Fruit fly (Drosophila melanogaster) whole organism, embryonic: ENCODE measurements around the gene Tfb4.
A peak's percentile ranks its signal among the peaks of the same experiment; 100 is the strongest.

ENCODE experiments used
- Adf1 ChIP-seq: fragments of 200-800 bp; sonication (Bioruptor generic); IDR thresholded peaks from 2 replicates; pipeline ENCODE4 v1.3.6; 2022; ENCODE audit warnings: missing biosample characterization, missing genetic modification characterization
- CG11247 ChIP-seq: fragments of 200-800 bp; sonication (Bioruptor generic); IDR thresholded peaks from 2 replicates; pipeline ENCODE4 v1.3.6; 2022; ENCODE audit warnings: missing biosample characterization, missing genetic modification characterization
- CG13123 ChIP-seq: fragments of 200-800 bp; sonication (Bioruptor generic); optimal IDR thresholded peaks from 2 replicates; lab custom pipeline; 2016; ENCODE audit warnings: missing biosample characterization, missing genetic modification characterization
- CG14860 ChIP-seq: fragments of 200-800 bp; sonication (Bioruptor generic); IDR thresholded peaks from 3 replicates; pipeline ENCODE4 v1.3.6; 2022; ENCODE audit warnings: missing biosample characterization, missing genetic modification characterization; ENCODE audit not compliant: partially characterized antibody
- CG17829 ChIP-seq: fragments of 200-800 bp; optimal IDR thresholded peaks from 2 replicates; lab custom pipeline; 2019; ENCODE audit warnings: missing biosample characterization, mild to moderate bottlenecking, missing genetic modification characterization, moderate library complexity
- CG18619 ChIP-seq: fragments of 200-800 bp; sonication (Bioruptor generic); optimal IDR thresholded peaks from 3 replicates; lab custom pipeline; 2017; ENCODE audit warnings: missing biosample characterization, mild to moderate bottlenecking, missing genetic modification characterization
- CG2875 ChIP-seq: fragments of 200-800 bp; sonication (Bioruptor generic); optimal IDR thresholded peaks from 2 replicates; lab custom pipeline; 2017; ENCODE audit warnings: missing biosample characterization, mild to moderate bottlenecking, missing genetic modification characterization, missing genetic modification reagents
- CG2889 ChIP-seq: fragments of 200-800 bp; sonication (Bioruptor generic); IDR thresholded peaks from 3 replicates; pipeline ENCODE4 v1.3.6; 2022; ENCODE audit warnings: missing biosample characterization, missing genetic modification characterization
- CG3995 ChIP-seq: fragments of 200-800 bp; sonication (Bioruptor generic); optimal IDR thresholded peaks from 3 replicates; lab custom pipeline; 2016; ENCODE audit warnings: missing biosample characterization, missing genetic modification characterization
- CG42726 ChIP-seq: fragments of 200-800 bp; sonication (Bioruptor generic); IDR thresholded peaks from 2 replicates; pipeline ENCODE4 v1.3.6; 2022; ENCODE audit warnings: missing biosample characterization, missing genetic modification characterization; ENCODE audit not compliant: partially characterized antibody
- CG4730 ChIP-seq: fragments of 200-800 bp; sonication (Bioruptor generic); IDR thresholded peaks from 2 replicates; pipeline ENCODE4 v1.3.6; 2022; ENCODE audit warnings: missing biosample characterization, missing genetic modification characterization
- CG6175 ChIP-seq: fragments of 200-800 bp; sonication (Bioruptor generic); IDR thresholded peaks from 3 replicates; pipeline ENCODE4 v1.3.6; 2022; ENCODE audit warnings: missing biosample characterization, missing genetic modification characterization
- CG7357 ChIP-seq: fragments of 200-800 bp; sonication (Bioruptor generic); IDR thresholded peaks from 3 replicates; pipeline ENCODE4 v1.3.6; 2022; ENCODE audit warnings: missing biosample characterization, missing genetic modification characterization
- CG7987 ChIP-seq: fragments of 200-800 bp; sonication (Bioruptor generic); optimal IDR thresholded peaks from 2 replicates; lab custom pipeline; 2018; ENCODE audit warnings: missing biosample characterization, mild to moderate bottlenecking, missing genetic modification characterization, moderate library complexity
- CG9797 ChIP-seq: fragments of 200-800 bp; sonication (Bioruptor generic); optimal IDR thresholded peaks from 3 replicates; lab custom pipeline; 2018; ENCODE audit warnings: missing biosample characterization, mild to moderate bottlenecking, missing genetic modification characterization
- Dip3 ChIP-seq: fragments of 200-800 bp; sonication (Bioruptor generic); optimal IDR thresholded peaks from 3 replicates; lab custom pipeline; 2016; ENCODE audit warnings: missing biosample characterization, missing genetic modification characterization
- Eip74EF ChIP-seq, 2 experiments: fragments of 200-800 bp in 1 of 2; fragments of >200 bp in 1 of 2; sonication (Bioruptor generic) in 1 of 2; optimal IDR thresholded peaks; 2 replicates each; lab custom pipeline; 2017 to 2019; ENCODE audit warnings: missing biosample characterization in 2 of 2, missing genetic modification characterization in 2 of 2, mild to moderate bottlenecking in 1 of 2, moderate library complexity in 1 of 2
- Ets65A ChIP-seq: fragments of 200-800 bp; sonication (Bioruptor generic); peaks from one replicate; lab custom pipeline; 2016; ENCODE audit warnings: missing biosample characterization, missing genetic modification characterization
- Gsc ChIP-seq: fragments of 200-800 bp; sonication (Bioruptor generic); IDR thresholded peaks from 2 replicates; pipeline ENCODE4 v1.3.6; 2022; ENCODE audit warnings: missing biosample characterization, missing genetic modification characterization
- HmgZ ChIP-seq: fragments of 200-800 bp; sonication (Bioruptor generic); optimal IDR thresholded peaks from 2 replicates; lab custom pipeline; 2018; ENCODE audit warnings: missing biosample characterization, mild to moderate bottlenecking, missing genetic modification characterization
- Hsf ChIP-seq: fragments of 200-800 bp; sonication (Bioruptor generic); optimal IDR thresholded peaks from 3 replicates; lab custom pipeline; 2016; ENCODE audit warnings: missing biosample characterization, missing genetic modification characterization
- MTF-1 ChIP-seq: fragments of 200-800 bp; sonication (Bioruptor generic); optimal IDR thresholded peaks from 2 replicates; lab custom pipeline; 2018; ENCODE audit warnings: missing biosample characterization, mild to moderate bottlenecking, missing genetic modification characterization, borderline replicate concordance
- Mes4 ChIP-seq: fragments of 200-800 bp; sonication (Bioruptor generic); optimal IDR thresholded peaks from 2 replicates; lab custom pipeline; 2016; ENCODE audit warnings: missing biosample characterization, missing genetic modification characterization
- Nf-YA ChIP-seq: fragments of 200-800 bp; sonication (Bioruptor generic); IDR thresholded peaks from 2 replicates; pipeline ENCODE4 v1.3.6; 2022; ENCODE audit warnings: missing biosample characterization, missing genetic modification characterization
- Opbp ChIP-seq: fragments of 200-800 bp; sonication (Bioruptor generic); IDR thresholded peaks from 3 replicates; pipeline ENCODE4 v1.3.6; 2022; ENCODE audit warnings: missing biosample characterization, missing genetic modification characterization; ENCODE audit not compliant: partially characterized antibody
- Ptx1 ChIP-seq: fragments of 200-800 bp; sonication (Bioruptor generic); IDR thresholded peaks from 2 replicates; pipeline ENCODE4 v1.3.6; 2022; ENCODE audit warnings: missing biosample characterization, missing genetic modification characterization
- bbx ChIP-seq: fragments of 200-800 bp; sonication (Bioruptor generic); IDR thresholded peaks from 2 replicates; pipeline ENCODE4 v1.3.6; 2022; ENCODE audit warnings: missing biosample characterization, missing genetic modification characterization; ENCODE audit not compliant: partially characterized antibody
- bigmax ChIP-seq: fragments of 200-800 bp; sonication (Bioruptor generic); optimal IDR thresholded peaks from 2 replicates; lab custom pipeline; 2018; ENCODE audit warnings: missing biosample characterization, mild to moderate bottlenecking, missing genetic modification characterization
- cg ChIP-seq: fragments of 200-800 bp; sonication (Bioruptor generic); optimal IDR thresholded peaks from 3 replicates; lab custom pipeline; 2019; ENCODE audit warnings: missing biosample characterization, mild to moderate bottlenecking, missing genetic modification characterization, moderate library complexity
- crc ChIP-seq: fragments of 200-800 bp; sonication (Bioruptor generic); optimal IDR thresholded peaks from 2 replicates; lab custom pipeline; 2016; ENCODE audit warnings: missing biosample characterization, missing genetic modification characterization
- disco-r ChIP-seq: fragments of 200-800 bp; sonication (Bioruptor generic); optimal IDR thresholded peaks from 2 replicates; lab custom pipeline; 2016; ENCODE audit warnings: missing biosample characterization, missing genetic modification characterization
- eyg ChIP-seq: fragments of 200-800 bp; sonication (Bioruptor generic); optimal IDR thresholded peaks from 3 replicates; lab custom pipeline; 2016; ENCODE audit warnings: missing biosample characterization, missing genetic modification characterization
- fd64A ChIP-seq: fragments of 200-800 bp; sonication (Bioruptor generic); optimal IDR thresholded peaks from 3 replicates; lab custom pipeline; 2018; ENCODE audit warnings: missing biosample characterization, mild to moderate bottlenecking, missing genetic modification characterization
- fd96Cb ChIP-seq: fragments of 200-800 bp; sonication (Bioruptor generic); optimal IDR thresholded peaks from 2 replicates; lab custom pipeline; 2018; ENCODE audit warnings: missing biosample characterization, mild to moderate bottlenecking, missing genetic modification characterization, moderate library complexity
- ftz-f1 ChIP-seq: fragments of 200-800 bp; sonication (Bioruptor generic); optimal IDR thresholded peaks from 2 replicates; lab custom pipeline; 2016; ENCODE audit warnings: missing biosample characterization, missing genetic modification characterization
- gem ChIP-seq: fragments of 200-800 bp; sonication (Bioruptor generic); optimal IDR thresholded peaks from 2 replicates; lab custom pipeline; 2019; ENCODE audit warnings: missing biosample characterization, mild to moderate bottlenecking, missing genetic modification characterization, moderate library complexity
- grn ChIP-seq: fragments of 200-800 bp; sonication (Bioruptor generic); optimal IDR thresholded peaks from 3 replicates; lab custom pipeline; 2017; ENCODE audit warnings: missing biosample characterization, missing genetic modification characterization
- ind ChIP-seq: fragments of 200-800 bp; sonication (Bioruptor generic); optimal IDR thresholded peaks from 3 replicates; lab custom pipeline; 2016; ENCODE audit warnings: missing biosample characterization, missing genetic modification characterization
- jing ChIP-seq: fragments of 200-800 bp; sonication (Bioruptor generic); optimal IDR thresholded peaks from 2 replicates; lab custom pipeline; 2018; ENCODE audit warnings: missing biosample characterization, mild to moderate bottlenecking, missing genetic modification characterization
- kay ChIP-seq: fragments of 200-800 bp; sonication (Bioruptor generic); optimal IDR thresholded peaks from 2 replicates; lab custom pipeline; 2016; ENCODE audit warnings: missing biosample characterization, missing genetic modification characterization
- klu ChIP-seq: fragments of 200-800 bp; sonication (Bioruptor generic); IDR thresholded peaks from 2 replicates; pipeline ENCODE4 v1.3.6; 2022; ENCODE audit warnings: missing biosample characterization, missing genetic modification characterization
- otp ChIP-seq: fragments of 200-800 bp; sonication (Bioruptor generic); IDR thresholded peaks from 3 replicates; pipeline ENCODE4, ENCODE4 v1.3.6; 2022; ENCODE audit warnings: missing biosample characterization, missing genetic modification characterization
- prd ChIP-seq, 3 experiments: fragments of >200 bp in 2 of 3; fragments of 200-800 bp in 1 of 3; sonication (Bioruptor generic) in 1 of 3; optimal IDR thresholded peaks in 2 of 3; IDR thresholded peaks in 1 of 3; 2 replicates in 2 of 3; 3 replicates in 1 of 3; pipeline versions ENCODE4 v1.3.6 to Lab custom; 2017 to 2022; ENCODE audit warnings: missing biosample characterization in 1 of 3, missing genetic modification characterization in 1 of 3
- ro ChIP-seq: fragments of 200-800 bp; sonication (Bioruptor generic); IDR thresholded peaks from 2 replicates; pipeline ENCODE4 v1.3.6; 2022; ENCODE audit warnings: missing biosample characterization, missing genetic modification characterization
- so ChIP-seq: fragments of 200-800 bp; sonication (Bioruptor generic); IDR thresholded peaks from 3 replicates; pipeline ENCODE4 v1.3.6; 2022; ENCODE audit warnings: missing biosample characterization, missing genetic modification characterization
- trem ChIP-seq: fragments of 200-800 bp; optimal IDR thresholded peaks from 3 replicates; lab custom pipeline; 2019; ENCODE audit warnings: missing biosample characterization, mild to moderate bottlenecking, missing genetic modification characterization, moderate library complexity
- vvl ChIP-seq: fragments of 200-800 bp; sonication (Bioruptor generic); IDR thresholded peaks from 2 replicates; pipeline ENCODE4 v1.3.6; 2022; ENCODE audit warnings: missing biosample characterization, missing genetic modification characterization
- zf30C ChIP-seq: fragments of 200-800 bp; sonication (Bioruptor generic); optimal IDR thresholded peaks from 3 replicates; lab custom pipeline; 2018; ENCODE audit warnings: missing biosample characterization, mild to moderate bottlenecking, missing genetic modification characterization

Tfb4 gene

DNA sequence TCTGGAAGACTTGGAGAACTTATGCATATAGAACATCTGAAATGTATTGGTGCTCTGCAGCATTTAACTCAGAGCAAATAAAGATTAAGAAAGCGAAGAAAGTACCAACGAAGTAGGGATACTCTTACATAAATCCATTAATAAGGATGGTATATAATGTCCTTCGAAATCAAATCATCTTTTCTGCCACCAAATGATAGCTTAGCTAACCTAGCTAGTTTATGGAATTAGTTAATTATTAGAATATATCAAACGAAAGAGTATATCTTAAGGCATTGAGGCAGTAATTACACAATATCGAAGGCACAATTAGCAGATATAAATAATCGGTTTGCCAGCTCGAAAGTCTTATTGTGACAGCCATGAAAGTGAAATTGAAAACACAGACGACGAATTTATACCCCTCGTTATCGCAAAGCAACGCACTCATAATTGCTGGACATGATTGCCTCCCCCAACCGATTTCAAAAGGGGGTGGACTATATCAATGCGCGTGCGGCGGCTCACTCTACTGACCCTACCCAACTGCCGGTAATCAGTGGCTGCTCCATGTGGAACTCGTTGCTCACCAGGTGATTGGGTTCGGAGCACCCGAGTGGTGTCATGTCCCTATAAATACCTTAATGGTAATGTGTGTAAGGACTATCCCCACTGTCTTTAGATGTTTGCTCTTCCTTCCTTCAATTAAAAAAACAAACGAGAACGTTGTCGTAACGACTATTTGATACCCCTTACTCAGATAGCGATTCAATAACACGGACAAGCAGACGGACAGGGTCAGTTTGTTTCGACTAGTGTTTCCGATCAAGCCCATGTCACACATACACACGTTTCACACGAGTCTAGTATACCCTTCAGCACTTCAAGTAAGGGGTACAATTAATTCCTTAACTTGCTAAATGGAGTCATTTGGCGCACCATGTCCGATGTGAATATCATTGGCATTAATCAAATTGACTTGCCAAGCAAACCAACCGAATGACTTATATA, 5.8 kb downstream of the Tfb4 start (continued):
- TF ChIP-seq CG2889 (GFP tag; lab: Robert Waterston, UW) (0 out of 3 replicates have a peak, but pooled peaks have one; percentile 16), crc (GFP tag; lab: Kevin White, UChicago) (no peak), CG7987 (GFP tag; lab: Kevin White, UChicago) (no peak), prd (optimal IDR thresholded peaks at IDR 0.05; lab: Kevin White, UChicago) (no peak), prd (GFP tag; IDR thresholded peaks at IDR 0.05; lab: Robert Waterston, UW) (peak; percentile 54; the same call in 2 of the 3 replicates), vvl (peak; percentile 79), CG13123 (no peak), Adf1 (GFP tag; lab: Robert Waterston, UW) (no peak), cg (no peak), eyg (GFP tag; lab: Kevin White, UChicago) (no peak), CG6175 (GFP tag; lab: Robert Waterston, UW) (no peak), Dip3 (peak; percentile 48), CG42726 (no peak), CG11247 (GFP tag; lab: Robert Waterston, UW) (no peak), fd64A (GFP tag; lab: Kevin White, UChicago) (peak; percentile 12), fd96Cb (tag; lab: Kevin White, UChicago) (peak; percentile 46), bigmax (GFP tag; lab: Kevin White, UChicago) (no peak), kay (GFP tag; lab: Kevin White, UChicago) (no peak), disco-r (no peak), CG2875 (GFP tag; lab: Kevin White, UChicago) (peak; percentile 25), klu (GFP tag; lab: Robert Waterston, UW) (no peak), so (GFP tag; lab: Robert Waterston, UW) (no peak), trem (tag; lab: Kevin White, UChicago) (peak; percentile 24), CG18619 (GFP tag; lab: Kevin White, UChicago) (peak; percentile 31), grn (GFP tag; lab: Kevin White, UChicago) (no peak), Eip74EF (GFP tag; optimal IDR thresholded peaks at IDR 0.05; lab: Kevin White, UChicago) (peak in 1 of 2 experiments; percentile 40), bbx (GFP tag; lab: Robert Waterston, UW) (no peak), Opbp (no peak), MTF-1 (no peak), CG9797 (GFP tag; lab: Kevin White, UChicago) (no peak), jing (GFP tag; lab: Kevin White, UChicago) (peak; percentile 28), gem (tag; lab: Kevin White, UChicago) (peak; percentile 81), ro (GFP tag; lab: Robert Waterston, UW) (no peak), CG14860 (GFP tag; lab: Robert Waterston, UW) (0 out of 3 replicates have a peak, but pooled peaks have one; percentile 15), Ptx1 (GFP tag; lab: Robert Waterston, UW) (peak; percentile 59), CG17829 (tag; lab: Kevin White, UChicago) (peak; percentile 57), ind (GFP tag; lab: Kevin White, UChicago) (peak; percentile 49), CG7357 (peak; percentile 37; the same call in 1 of the 3 replicates), Nf-YA (GFP tag; lab: Robert Waterston, UW) (no peak), Mes4 (GFP tag; lab: Kevin White, UChicago) (peak; percentile 21), otp (GFP tag; lab: Robert Waterston, UW) (no peak), CG3995 (no peak), HmgZ (tag; lab: Kevin White, UChicago) (peak; percentile 24), CG4730 (GFP tag; lab: Robert Waterston, UW) (0 out of 2 replicates have a peak, but pooled peaks have one; percentile 10), Ets65A (GFP tag; lab: Kevin White, UChicago) (peak; percentile 92), zf30C (GFP tag; lab: Kevin White, UChicago) (no peak), ftz-f1 (GFP tag; lab: Kevin White, UChicago) (no peak), Hsf (peak; percentile 59), Gsc (GFP tag; lab: Robert Waterston, UW) (no peak)
